Worm (Caenorhabditis elegans) whole organism, L4 larva: ENCODE measurements around the gene Y40B10A.9.

Experiments
- F10B5.3 ChIP-seq: sonication (generic microtip); optimal IDR thresholded peaks from 2 replicates; lab custom pipeline; 2016; ENCODE audit warnings: mild to moderate bottlenecking, missing genetic modification characterization, missing compliant biosample characterization
- F37D6.2 ChIP-seq: sonication (generic microtip); optimal IDR thresholded peaks from 2 replicates; lab custom pipeline; 2016; ENCODE audit warnings: mild to moderate bottlenecking, missing genetic modification characterization, missing compliant biosample characterization
- ZK337.2 ChIP-seq: fragments of 200-800 bp; sonication (Bioruptor generic); IDR thresholded peaks from 2 replicates; pipeline ENCODE4 v1.3.6; 2022; ENCODE audit warnings: missing genetic modification reagents, missing genetic modification characterization, missing compliant biosample characterization
- ZK546.5 ChIP-seq, 2 experiments: sonication (generic microtip); optimal IDR thresholded peaks; 2 replicates each; lab custom pipeline; 2017; ENCODE audit warnings: missing biosample characterization in 2 of 2, missing genetic modification characterization in 2 of 2
- aha-1 ChIP-seq: fragments of 150-350 bp; peaks from one replicate; lab custom pipeline; 2014; ENCODE audit warnings: missing biosample characterization, missing genetic modification characterization
- arid-1 ChIP-seq: fragments of 200-800 bp; sonication (Bioruptor generic); conservative IDR thresholded peaks from 2 replicates; pipeline ENCODE4 v1.3.6; 2022; ENCODE audit warnings: missing genetic modification reagents, missing genetic modification characterization, missing compliant biosample characterization
- attf-4 ChIP-seq: sonication (generic microtip); optimal IDR thresholded peaks from 3 replicates; lab custom pipeline; 2017; ENCODE audit warnings: missing biosample characterization, missing genetic modification characterization
- ceh-20 ChIP-seq: fragments of 200-800 bp; sonication (Bioruptor generic); IDR thresholded peaks from 2 replicates; pipeline ENCODE4 v1.3.6; 2022; ENCODE audit warnings: missing genetic modification reagents, missing genetic modification characterization, missing compliant biosample characterization
- ceh-28 ChIP-seq: fragments of 150-350 bp; optimal IDR thresholded peaks from 2 replicates; lab custom pipeline; 2014; ENCODE audit warnings: missing biosample characterization, missing genetic modification reagents, missing genetic modification characterization
- ces-1 ChIP-seq: fragments of 150-350 bp; sonication (generic microtip); optimal IDR thresholded peaks from 4 replicates; lab custom pipeline; 2014; ENCODE audit warnings: missing biosample characterization, missing genetic modification reagents, missing genetic modification characterization
- daf-12 ChIP-seq: fragments of 150-350 bp; optimal IDR thresholded peaks from 2 replicates; lab custom pipeline; 2014; ENCODE audit warnings: missing biosample characterization, missing genetic modification reagents, missing genetic modification characterization
- daf-16 ChIP-seq, 3 experiments: sonication (generic microtip); optimal IDR thresholded peaks; 2 replicates each; lab custom pipeline; 2016 to 2017; ENCODE audit warnings: missing genetic modification characterization in 3 of 3, missing genetic modification reagents in 3 of 3, mild to moderate bottlenecking in 2 of 3, missing compliant biosample characterization in 2 of 3, missing biosample characterization in 1 of 3, moderate library complexity in 1 of 3
- daf-19 ChIP-seq: fragments of 200-800 bp; sonication (Bioruptor generic); conservative IDR thresholded peaks from 2 replicates; pipeline ENCODE4 v1.3.6; 2022; ENCODE audit warnings: missing genetic modification characterization, missing compliant biosample characterization
- dmd-8 ChIP-seq: fragments of 200-800 bp; sonication (Bioruptor generic); IDR thresholded peaks from 2 replicates; pipeline ENCODE4 v1.3.6; 2022; ENCODE audit warnings: missing genetic modification characterization, missing compliant biosample characterization
- dmd-9 ChIP-seq: fragments of 200-800 bp; sonication (Bioruptor generic); IDR thresholded peaks from 2 replicates; pipeline ENCODE4 v1.3.6; 2022; ENCODE audit warnings: missing genetic modification reagents, missing genetic modification characterization, missing compliant biosample characterization
- egl-27 ChIP-seq: sonication (generic microtip); optimal IDR thresholded peaks from 3 replicates; lab custom pipeline; 2017; ENCODE audit warnings: missing biosample characterization, missing genetic modification reagents, missing genetic modification characterization
- fkh-10 ChIP-seq: fragments of 150-350 bp; optimal IDR thresholded peaks from 2 replicates; lab custom pipeline; 2014; ENCODE audit warnings: missing biosample characterization, missing genetic modification reagents, missing genetic modification characterization
- hmg-1.1 ChIP-seq: fragments of 200-800 bp; sonication (Bioruptor generic); IDR thresholded peaks from 2 replicates; pipeline ENCODE4 v1.3.6; 2022; ENCODE audit warnings: missing genetic modification reagents, missing genetic modification characterization, missing compliant biosample characterization
- lin-13 ChIP-seq: fragments of 150-350 bp; optimal IDR thresholded peaks from 2 replicates; lab custom pipeline; 2014; ENCODE audit warnings: missing biosample characterization, missing genetic modification reagents, missing genetic modification characterization
- lin-29 ChIP-seq: fragments of 200-800 bp; sonication (Bioruptor generic); IDR thresholded peaks from 2 replicates; pipeline ENCODE4 v1.3.6; 2022; ENCODE audit warnings: missing genetic modification reagents, missing genetic modification characterization, missing compliant biosample characterization
- madf-5 ChIP-seq, 2 experiments: fragments of 200-800 bp; sonication (Bioruptor generic); IDR thresholded peaks; 2 replicates each; pipeline ENCODE4 v1.3.6; 2022; ENCODE audit warnings: missing compliant biosample characterization in 2 of 2, missing genetic modification characterization in 2 of 2
- mdl-1 ChIP-seq, 2 experiments: fragments of 150-350 bp in 1 of 2; sonication (generic microtip) in 1 of 2; optimal IDR thresholded peaks; 2 replicates each; lab custom pipeline; 2014 to 2017; ENCODE audit warnings: missing biosample characterization in 2 of 2, missing genetic modification characterization in 2 of 2
- mdt-29 ChIP-seq: fragments of 200-800 bp; sonication (Bioruptor generic); IDR thresholded peaks from 2 replicates; pipeline ENCODE4 v1.3.6; 2022; ENCODE audit warnings: missing genetic modification reagents, missing genetic modification characterization, missing compliant biosample characterization
- mep-1 ChIP-seq: fragments of 150-350 bp; sonication (generic microtip); optimal IDR thresholded peaks from 3 replicates; lab custom pipeline; 2014; ENCODE audit warnings: missing biosample characterization, missing genetic modification characterization
- mxl-2 ChIP-seq: fragments of 200-800 bp; sonication (Bioruptor generic); conservative IDR thresholded peaks from 2 replicates; pipeline ENCODE4 v1.3.6; 2022; ENCODE audit warnings: missing genetic modification reagents, missing genetic modification characterization, missing compliant biosample characterization
- nhr-10 ChIP-seq: fragments of 150-350 bp; optimal IDR thresholded peaks from 2 replicates; lab custom pipeline; 2014; ENCODE audit warnings: missing biosample characterization, missing genetic modification characterization
- nhr-11 ChIP-seq: fragments of 150-350 bp; optimal IDR thresholded peaks from 2 replicates; lab custom pipeline; 2014; ENCODE audit warnings: missing biosample characterization, missing genetic modification characterization
- nhr-237 ChIP-seq: sonication (generic microtip); optimal IDR thresholded peaks from 2 replicates; lab custom pipeline; 2017; ENCODE audit warnings: missing biosample characterization, missing genetic modification characterization
- nhr-25 ChIP-seq: sonication (generic microtip); optimal IDR thresholded peaks from 2 replicates; lab custom pipeline; 2017; ENCODE audit warnings: missing genetic modification characterization, mild to moderate bottlenecking, missing compliant biosample characterization, antibody characterized with exemption, moderate library complexity, borderline replicate concordance; ENCODE audit not compliant: insufficient read depth
- nhr-28 ChIP-seq: fragments of 150-350 bp; optimal IDR thresholded peaks from 2 replicates; lab custom pipeline; 2014; ENCODE audit warnings: missing biosample characterization, missing genetic modification characterization
- nhr-42 ChIP-seq: fragments of 200-800 bp; sonication (Bioruptor generic); IDR thresholded peaks from 2 replicates; pipeline ENCODE4 v1.3.6; 2022; ENCODE audit warnings: missing genetic modification characterization, missing compliant biosample characterization
- nhr-76 ChIP-seq: fragments of 150-350 bp; optimal IDR thresholded peaks from 2 replicates; lab custom pipeline; 2014; ENCODE audit warnings: missing biosample characterization, missing genetic modification characterization
- nhr-77 ChIP-seq: fragments of 150-350 bp; optimal IDR thresholded peaks from 2 replicates; lab custom pipeline; 2014; ENCODE audit warnings: missing biosample characterization, missing genetic modification characterization
- snpc-1.2 ChIP-seq: fragments of 200-800 bp; sonication (Bioruptor generic); IDR thresholded peaks from 2 replicates; pipeline ENCODE4 v1.3.6; 2022; ENCODE audit warnings: missing genetic modification reagents, missing genetic modification characterization, missing compliant biosample characterization
- snpc-4 ChIP-seq: fragments of 150-350 bp; optimal IDR thresholded peaks from 2 replicates; lab custom pipeline; 2014; ENCODE audit warnings: missing biosample characterization, missing genetic modification characterization
- tra-1 ChIP-seq: fragments of 200-800 bp; sonication (Bioruptor generic); IDR thresholded peaks from 2 replicates; pipeline ENCODE4 v1.3.6; 2022; ENCODE audit warnings: missing genetic modification reagents, missing genetic modification characterization, missing compliant biosample characterization
- unc-130 ChIP-seq: sonication (generic microtip); optimal IDR thresholded peaks from 2 replicates; lab custom pipeline; 2016; ENCODE audit warnings: missing genetic modification reagents, missing genetic modification characterization, missing compliant biosample characterization
- unc-39 ChIP-seq: sonication (generic microtip); optimal IDR thresholded peaks from 2 replicates; lab custom pipeline; 2017; ENCODE audit warnings: missing biosample characterization, missing genetic modification characterization
- vab-7 ChIP-seq: fragments of 200-800 bp; sonication (Bioruptor generic); IDR thresholded peaks from 2 replicates; pipeline ENCODE4 v1.3.6; 2022; ENCODE audit warnings: missing genetic modification reagents, missing genetic modification characterization, missing compliant biosample characterization
- zag-1 ChIP-seq: fragments of 150-350 bp; optimal IDR thresholded peaks from 2 replicates; lab custom pipeline; 2014; ENCODE audit warnings: missing biosample characterization, missing genetic modification characterization
- zfp-3 ChIP-seq: fragments of 200-800 bp; sonication (Bioruptor generic); conservative IDR thresholded peaks from 2 replicates; pipeline ENCODE4 v1.3.6; 2022; ENCODE audit warnings: missing genetic modification reagents, missing genetic modification characterization, missing compliant biosample characterization
- ztf-11 ChIP-seq: fragments of 150-350 bp; optimal IDR thresholded peaks from 2 replicates; lab custom pipeline; 2014; ENCODE audit warnings: missing biosample characterization, missing genetic modification characterization
- ztf-7 ChIP-seq: fragments of 150-350 bp; optimal IDR thresholded peaks from 2 replicates; lab custom pipeline; 2014; ENCODE audit warnings: missing biosample characterization, missing genetic modification characterization

Y40B10A.9 gene

ce11 chrV:2109295-2109694 is 36.6 kb upstream of the Y40B10A.9 start, which contains the start of gene ckb-4 (continued):
- TF ChIP-seq nhr-42 (GFP tag; lab: Robert Waterston, UW) = no peak
- TF ChIP-seq mdl-1 (tag; optimal IDR thresholded peaks at IDR 0.05; lab: Kevin White, UChicago) = no peak
- TF ChIP-seq egl-27 (tag; lab: Kevin White, UChicago) = no peak
- TF ChIP-seq mdt-29 (GFP tag; lab: Robert Waterston, UW) = no peak
- no peak for TF ChIP-seq ZK337.2 (GFP tag; lab: Robert Waterston, UW)
- TF ChIP-seq dmd-9 (GFP tag; lab: Robert Waterston, UW) = no peak
- TF ChIP-seq hmg-1.1 (GFP tag; lab: Robert Waterston, UW) = no peak
- peak; percentile 66 for TF ChIP-seq aha-1 (tag; lab: Kevin White, UChicago)
- no peak for TF ChIP-seq fkh-10 (GFP tag; lab: Kevin White, UChicago)
- TF ChIP-seq ceh-20 = no peak
- peak; percentile 15 for TF ChIP-seq nhr-11
- TF ChIP-seq mep-1 = no peak
- no peak for TF ChIP-seq unc-130 (GFP tag; lab: Kevin White, UChicago)
- TF ChIP-seq nhr-28 (tag; lab: Kevin White, UChicago) = peak; percentile 95
- TF ChIP-seq nhr-77 (tag; lab: Kevin White, UChicago) = peak; percentile 10
- TF ChIP-seq ztf-11 = no peak
- no peak for TF ChIP-seq lin-29 (GFP tag; lab: Robert Waterston, UW)
- no peak for TF ChIP-seq dmd-8 (GFP tag; lab: Robert Waterston, UW)
- TF ChIP-seq daf-16 (GFP tag; optimal IDR thresholded peaks at IDR 0.05; lab: Kevin White, UChicago) = no peak
- no peak for TF ChIP-seq daf-16 (tag; optimal IDR thresholded peaks at IDR 0.05; lab: Kevin White, UChicago)
- no peak for TF ChIP-seq nhr-25 (tag; lab: Kevin White, UChicago)
- no peak for TF ChIP-seq zag-1 (tag; lab: Kevin White, UChicago)
- no peak for TF ChIP-seq vab-7 (GFP tag; lab: Robert Waterston, UW)
- TF ChIP-seq daf-12 (tag; lab: Kevin White, UChicago) = no peak
- TF ChIP-seq lin-13 = peak; percentile 26
- no peak for TF ChIP-seq madf-5 (GFP tag; IDR thresholded peaks at IDR 0.05; lab: Robert Waterston, UW)
- no peak for TF ChIP-seq F37D6.2
- TF ChIP-seq nhr-10 (tag; lab: Kevin White, UChicago) = no peak
- no peak for TF ChIP-seq ceh-28 (tag; lab: Kevin White, UChicago)

ce11 chrV:2105976-2106375 is 33.3 kb upstream of the Y40B10A.9 start, which contains the start of gene F22F7.4:
TSS of gene F22F7.4 (minus strand) at chrV:2106076.
- TF ChIP-seq nhr-10 (tag; lab: Kevin White, UChicago) (no peak), mep-1 (no peak)

ce11 chrV:2103118-2103517 is 30.4 kb upstream of the Y40B10A.9 start, which contains the start of gene F36F12.1:
TSS of gene F36F12.1 (minus strand) at chrV:2103218.
- TF ChIP-seq zfp-3 (GFP tag; lab: Robert Waterston, UW) (no peak), ztf-7 (no peak), ces-1 (no peak), nhr-28 (tag; lab: Kevin White, UChicago) (no peak), aha-1 (tag; lab: Kevin White, UChicago) (no peak), F10B5.3 (tag; lab: Kevin White, UChicago) (no peak), snpc-4 (tag; lab: Kevin White, UChicago) (no peak), arid-1 (GFP tag; lab: Robert Waterston, UW) (no peak), mxl-2 (GFP tag; lab: Robert Waterston, UW) (no peak), unc-39 (tag; lab: Kevin White, UChicago) (no peak), daf-19 (no peak), snpc-1.2 (GFP tag; lab: Robert Waterston, UW) (no peak), F37D6.2 (no peak), ceh-20 (no peak), tra-1 (no peak), attf-4 (tag; lab: Kevin White, UChicago) (no peak), nhr-76 (no peak), nhr-237 (tag; lab: Kevin White, UChicago) (no peak), ZK546.5 (tag; optimal IDR thresholded peaks at IDR 0.05; lab: Kevin White, UChicago) (no peak)
